Fruit fly (Drosophila melanogaster) whole organism, embryonic: ENCODE results near the gene CG13306.
A peak's percentile ranks its signal among the peaks of the same experiment; 100 is the strongest.

Experiments
- Abd-B ChIP-seq: fragments of 200-800 bp; sonication (Bioruptor generic); optimal IDR thresholded peaks from 2 replicates; lab custom pipeline; 2018; ENCODE audit warnings: missing biosample characterization, mild to moderate bottlenecking, missing genetic modification characterization, moderate library complexity
- B-H1 ChIP-seq: fragments of 200-800 bp; sonication (Bioruptor generic); IDR thresholded peaks from 3 replicates; pipeline ENCODE4 v1.3.6; 2022; ENCODE audit warnings: missing biosample characterization, missing genetic modification characterization
- B-H2 ChIP-seq: fragments of 200-800 bp; sonication (Bioruptor generic); optimal IDR thresholded peaks from 2 replicates; lab custom pipeline; 2018; ENCODE audit warnings: missing biosample characterization, mild to moderate bottlenecking, missing genetic modification characterization
- Bdp1 ChIP-seq: fragments of 200-800 bp; sonication (Bioruptor generic); optimal IDR thresholded peaks from 3 replicates; lab custom pipeline; 2016; ENCODE audit warnings: missing biosample characterization, missing genetic modification characterization
- CG1024 ChIP-seq: fragments of 200-800 bp; sonication (Bioruptor generic); IDR thresholded peaks from 2 replicates; pipeline ENCODE4 v1.3.6; 2022; ENCODE audit warnings: missing biosample characterization, missing genetic modification characterization
- CG10366 ChIP-seq: fragments of 200-800 bp; sonication (Bioruptor generic); IDR thresholded peaks from 2 replicates; pipeline ENCODE4 v1.3.6; 2022; ENCODE audit warnings: missing biosample characterization, missing genetic modification characterization
- CG11247 ChIP-seq: fragments of 200-800 bp; sonication (Bioruptor generic); IDR thresholded peaks from 2 replicates; pipeline ENCODE4 v1.3.6; 2022; ENCODE audit warnings: missing biosample characterization, missing genetic modification characterization
- CG11456 ChIP-seq: fragments of 200-800 bp; sonication (Bioruptor generic); IDR thresholded peaks from 3 replicates; pipeline ENCODE4 v1.3.6; 2022; ENCODE audit warnings: missing biosample characterization, missing genetic modification characterization
- CG11504 ChIP-seq: fragments of 200-800 bp; sonication (Bioruptor generic); optimal IDR thresholded peaks from 3 replicates; lab custom pipeline; 2019; ENCODE audit warnings: missing biosample characterization, mild to moderate bottlenecking, missing genetic modification characterization, moderate library complexity
- CG12071 ChIP-seq: fragments of 200-800 bp; sonication (Bioruptor generic); optimal IDR thresholded peaks from 3 replicates; lab custom pipeline; 2018; ENCODE audit warnings: missing biosample characterization, mild to moderate bottlenecking, missing genetic modification characterization
- CG12155 ChIP-seq: fragments of 200-800 bp; sonication (Bioruptor generic); optimal IDR thresholded peaks from 3 replicates; lab custom pipeline; 2016; ENCODE audit warnings: missing biosample characterization, missing genetic modification characterization
- CG12391 ChIP-seq: fragments of 200-800 bp; sonication (Bioruptor generic); optimal IDR thresholded peaks from 3 replicates; lab custom pipeline; 2018; ENCODE audit warnings: missing biosample characterization, mild to moderate bottlenecking, missing genetic modification characterization, moderate library complexity
- CG1602 ChIP-seq: fragments of 200-800 bp; sonication (Bioruptor generic); optimal IDR thresholded peaks from 3 replicates; lab custom pipeline; 2016; ENCODE audit warnings: missing biosample characterization, missing genetic modification characterization
- CG1603 ChIP-seq: fragments of 200-800 bp; sonication (Bioruptor generic); optimal IDR thresholded peaks from 2 replicates; lab custom pipeline; 2019; ENCODE audit warnings: missing biosample characterization, mild to moderate bottlenecking, missing genetic modification characterization, moderate library complexity
- CG1647 ChIP-seq: fragments of 200-800 bp; sonication (Bioruptor generic); optimal IDR thresholded peaks from 3 replicates; lab custom pipeline; 2016; ENCODE audit warnings: missing biosample characterization, missing genetic modification characterization
- CG17361 ChIP-seq: fragments of 200-800 bp; sonication (Bioruptor generic); IDR thresholded peaks from 3 replicates; pipeline ENCODE4 v1.3.6; 2022; ENCODE audit warnings: missing biosample characterization, missing genetic modification characterization
- CG18011 ChIP-seq: fragments of 200-800 bp; sonication (Bioruptor generic); optimal IDR thresholded peaks from 2 replicates; lab custom pipeline; 2017; ENCODE audit warnings: missing biosample characterization, missing genetic modification characterization, mild to moderate bottlenecking, moderate library complexity, missing genotype
- CG2129 ChIP-seq: fragments of 200-800 bp; sonication (Bioruptor generic); IDR thresholded peaks from 2 replicates; pipeline ENCODE4 v1.3.6; 2022; ENCODE audit warnings: missing biosample characterization, missing genetic modification characterization; ENCODE audit not compliant: partially characterized antibody
- CG3163 ChIP-seq: fragments of 200-800 bp; sonication (Bioruptor generic); optimal IDR thresholded peaks from 3 replicates; lab custom pipeline; 2016; ENCODE audit warnings: missing biosample characterization, missing genetic modification characterization
- CG3838 ChIP-seq: fragments of 200-800 bp; sonication (Bioruptor generic); optimal IDR thresholded peaks from 3 replicates; lab custom pipeline; 2016; ENCODE audit warnings: missing biosample characterization, missing genetic modification characterization
- CG4424 ChIP-seq: fragments of 200-800 bp; sonication (Bioruptor generic); optimal IDR thresholded peaks from 3 replicates; lab custom pipeline; 2016; ENCODE audit warnings: missing biosample characterization, missing genetic modification characterization
- CG6272 ChIP-seq: fragments of 200-800 bp; sonication (Bioruptor generic); IDR thresholded peaks from 2 replicates; pipeline ENCODE4 v1.3.6; 2022; ENCODE audit warnings: missing biosample characterization, missing genetic modification characterization
- CG6654 ChIP-seq: fragments of 200-800 bp; sonication (Bioruptor generic); optimal IDR thresholded peaks from 2 replicates; lab custom pipeline; 2017; ENCODE audit warnings: missing biosample characterization, mild to moderate bottlenecking, missing genetic modification characterization
- CG7271 ChIP-seq: fragments of 200-800 bp; sonication (Bioruptor generic); optimal IDR thresholded peaks from 2 replicates; lab custom pipeline; 2018; ENCODE audit warnings: missing biosample characterization, mild to moderate bottlenecking, missing genetic modification characterization, moderate library complexity
- CG7839 ChIP-seq: fragments of 200-800 bp; sonication (Bioruptor generic); optimal IDR thresholded peaks from 3 replicates; lab custom pipeline; 2018; ENCODE audit warnings: missing biosample characterization, mild to moderate bottlenecking, missing genetic modification characterization, moderate library complexity
- CG8924 ChIP-seq: fragments of 200-800 bp; optimal IDR thresholded peaks from 3 replicates; lab custom pipeline; 2019; ENCODE audit warnings: missing biosample characterization, mild to moderate bottlenecking, missing genetic modification characterization, moderate library complexity
- Hmx ChIP-seq: fragments of 200-800 bp; sonication (Bioruptor generic); optimal IDR thresholded peaks from 2 replicates; lab custom pipeline; 2016; ENCODE audit warnings: missing biosample characterization, missing genetic modification characterization
- Lim3 ChIP-seq: fragments of 200-800 bp; sonication (Bioruptor generic); IDR thresholded peaks from 2 replicates; pipeline ENCODE4 v1.3.6; 2022; ENCODE audit warnings: missing biosample characterization, missing genetic modification characterization
- Max ChIP-seq: fragments of 200-800 bp; sonication (Bioruptor generic); optimal IDR thresholded peaks from 2 replicates; lab custom pipeline; 2016; ENCODE audit warnings: missing biosample characterization, mild to moderate bottlenecking, missing genetic modification characterization
- NfI ChIP-seq: fragments of 200-800 bp; sonication (Bioruptor generic); optimal IDR thresholded peaks from 3 replicates; lab custom pipeline; 2018; ENCODE audit warnings: missing biosample characterization, mild to moderate bottlenecking, missing genetic modification characterization, moderate library complexity
- Ptx1 ChIP-seq: fragments of 200-800 bp; sonication (Bioruptor generic); IDR thresholded peaks from 2 replicates; pipeline ENCODE4 v1.3.6; 2022; ENCODE audit warnings: missing biosample characterization, missing genetic modification characterization
- al ChIP-seq: fragments of 200-800 bp; sonication (Bioruptor generic); IDR thresholded peaks from 2 replicates; pipeline ENCODE4 v1.3.6; 2022; ENCODE audit warnings: missing biosample characterization, missing genetic modification characterization
- ap ChIP-seq: fragments of 200-800 bp; sonication (Bioruptor generic); IDR thresholded peaks from 2 replicates; pipeline ENCODE4 v1.3.6; 2022; ENCODE audit warnings: missing biosample characterization, missing genetic modification characterization
- btn ChIP-seq: fragments of 200-800 bp; sonication (Bioruptor generic); optimal IDR thresholded peaks from 2 replicates; lab custom pipeline; 2016; ENCODE audit warnings: missing biosample characterization, missing genetic modification characterization
- crol ChIP-seq: fragments of 200-800 bp; sonication (Bioruptor generic); IDR thresholded peaks from 2 replicates; pipeline ENCODE4 v1.3.6; 2022; ENCODE audit warnings: missing biosample characterization, missing genetic modification characterization
- dm ChIP-seq: fragments of 200-800 bp; sonication (Bioruptor generic); optimal IDR thresholded peaks from 3 replicates; lab custom pipeline; 2016; ENCODE audit warnings: missing biosample characterization, missing genetic modification characterization
- en ChIP-seq: fragments of 200-800 bp; sonication (Bioruptor generic); optimal IDR thresholded peaks from 2 replicates; lab custom pipeline; 2016; ENCODE audit warnings: missing biosample characterization, missing genetic modification characterization
- ewg ChIP-seq: fragments of 200-800 bp; sonication (Bioruptor generic); optimal IDR thresholded peaks from 3 replicates; lab custom pipeline; 2017; ENCODE audit warnings: mild to moderate bottlenecking, missing biosample characterization, missing genetic modification reagents, missing genetic modification characterization
- h ChIP-seq: fragments of >200 bp; optimal IDR thresholded peaks from 2 replicates; lab custom pipeline; 2017
- jing ChIP-seq: fragments of 200-800 bp; sonication (Bioruptor generic); optimal IDR thresholded peaks from 2 replicates; lab custom pipeline; 2018; ENCODE audit warnings: missing biosample characterization, mild to moderate bottlenecking, missing genetic modification characterization
- knrl ChIP-seq: fragments of 200-800 bp; sonication (Bioruptor generic); IDR thresholded peaks from 3 replicates; pipeline ENCODE4 v1.3.6; 2022; ENCODE audit warnings: missing biosample characterization, missing genetic modification characterization; ENCODE audit not compliant: partially characterized antibody
- luna ChIP-seq: fragments of 200-800 bp; sonication (Bioruptor generic); optimal IDR thresholded peaks from 2 replicates; lab custom pipeline; 2016; ENCODE audit warnings: missing biosample characterization, missing genetic modification characterization
- mld ChIP-seq: fragments of 200-800 bp; sonication (Bioruptor generic); IDR thresholded peaks from 3 replicates; pipeline ENCODE4 v1.3.6; 2022; ENCODE audit warnings: missing biosample characterization, missing genetic modification characterization; ENCODE audit not compliant: partially characterized antibody
- pros ChIP-seq: fragments of 200-800 bp; sonication (Bioruptor generic); optimal IDR thresholded peaks from 3 replicates; lab custom pipeline; 2019; ENCODE audit warnings: missing biosample characterization, mild to moderate bottlenecking, missing genetic modification characterization, moderate library complexity
- schlank ChIP-seq: fragments of 200-800 bp; sonication (Bioruptor generic); optimal IDR thresholded peaks from 2 replicates; lab custom pipeline; 2018; ENCODE audit warnings: missing biosample characterization, mild to moderate bottlenecking, missing genetic modification characterization
- sug ChIP-seq: fragments of 200-800 bp; optimal IDR thresholded peaks from 2 replicates; lab custom pipeline; 2019; ENCODE audit warnings: missing biosample characterization, mild to moderate bottlenecking, missing genetic modification characterization, moderate library complexity
- unpg ChIP-seq: fragments of 200-800 bp; sonication (Bioruptor generic); optimal IDR thresholded peaks from 3 replicates; lab custom pipeline; 2018; ENCODE audit warnings: missing biosample characterization, mild to moderate bottlenecking, missing genetic modification characterization, moderate library complexity
- usp ChIP-seq: fragments of >200 bp; optimal IDR thresholded peaks from 2 replicates; lab custom pipeline; 2017; ENCODE audit warnings: missing biosample characterization, missing genetic modification characterization
- vfl ChIP-seq: fragments of 200-800 bp; sonication (Bioruptor generic); optimal IDR thresholded peaks from 2 replicates; lab custom pipeline; 2016; ENCODE audit warnings: missing biosample characterization, missing genetic modification characterization
- wor ChIP-seq: fragments of 200-800 bp; sonication (Bioruptor generic); IDR thresholded peaks from 2 replicates; pipeline ENCODE4 v1.3.6; 2022; ENCODE audit warnings: missing biosample characterization, missing genetic modification characterization

Gene CG13306

DNA sequence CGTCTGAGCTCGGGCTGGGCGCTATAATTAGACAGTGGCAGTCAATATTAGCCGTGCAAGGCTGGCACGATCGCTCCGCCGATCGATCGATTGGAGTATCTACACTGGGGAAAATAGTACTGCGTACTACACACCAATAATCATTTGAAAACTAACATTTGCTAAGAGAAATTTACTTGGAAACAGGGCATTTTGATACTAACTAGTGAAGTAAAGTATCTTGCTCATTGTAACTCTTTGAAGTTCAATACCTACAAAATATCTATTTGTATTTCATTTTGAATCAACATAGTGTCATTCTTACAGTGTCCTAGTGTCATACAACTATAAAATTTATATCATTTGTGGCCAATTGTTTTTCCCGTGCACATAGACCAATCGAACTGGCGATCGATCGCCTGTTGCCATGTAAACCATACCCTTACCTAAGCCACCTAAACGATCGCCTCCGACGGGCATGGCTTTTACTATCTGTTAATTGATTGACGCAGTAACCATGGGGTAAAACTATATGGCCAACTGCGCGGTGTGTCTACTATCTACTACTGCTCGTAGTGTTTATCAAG, 48.8 kb downstream of the CG13306 start (continued):
- TF ChIP-seq Abd-B (GFP tag; lab: Kevin White, UChicago) (peak; percentile 77), CG10366 (peak; percentile 77), CG1602 (GFP tag; lab: Kevin White, UChicago) (peak; percentile 78), CG6654 (peak; percentile 43), pros (GFP tag; lab: Kevin White, UChicago) (no peak), ewg (GFP tag; lab: Kevin White, UChicago) (peak; percentile 57), jing (GFP tag; lab: Kevin White, UChicago) (peak; percentile 73), Ptx1 (GFP tag; lab: Robert Waterston, UW) (peak; percentile 88), B-H2 (GFP tag; lab: Kevin White, UChicago) (no peak), CG1024 (GFP tag; lab: Robert Waterston, UW) (0 out of 2 replicates have a peak, but pooled peaks have one; percentile 12), CG7271 (tag; lab: Kevin White, UChicago) (no peak), Lim3 (GFP tag; lab: Robert Waterston, UW) (no peak; the same call in 1 of the 2 replicates), dm (peak; percentile 44), CG17361 (peak; percentile 84), en (GFP tag; lab: Kevin White, UChicago) (peak; percentile 60), CG3838 (peak; percentile 45), CG2129 (GFP tag; lab: Robert Waterston, UW) (no peak), Bdp1 (GFP tag; lab: Kevin White, UChicago) (peak; percentile 65), h (lab: Kevin White, UChicago) (no peak), CG12071 (GFP tag; lab: Kevin White, UChicago) (peak; percentile 31), CG1603 (tag; lab: Kevin White, UChicago) (peak; percentile 83), CG18011 (peak; percentile 60), Hmx (GFP tag; lab: Kevin White, UChicago) (peak; percentile 75), usp (GFP tag; lab: Kevin White, UChicago) (no peak), CG3163 (peak; percentile 45), knrl (GFP tag; lab: Robert Waterston, UW) (no peak), sug (tag; lab: Kevin White, UChicago) (peak; percentile 97), CG6272 (GFP tag; lab: Robert Waterston, UW) (0 out of 2 replicates have a peak, but pooled peaks have one; percentile 43), CG11504 (tag; lab: Kevin White, UChicago) (peak; percentile 85), CG12391 (tag; lab: Kevin White, UChicago) (peak; percentile 83), CG11456 (peak; percentile 70; the same call in 2 of the 3 replicates), CG8924 (tag; lab: Kevin White, UChicago) (peak; percentile 87), unpg (GFP tag; lab: Kevin White, UChicago) (peak; percentile 83), al (GFP tag; lab: Robert Waterston, UW) (peak; percentile 55), crol (no peak), ap (GFP tag; lab: Robert Waterston, UW) (peak; percentile 43), luna (peak; percentile 51), CG7839 (tag; lab: Kevin White, UChicago) (peak; percentile 90), B-H1 (peak; percentile 57; the same call in 2 of the 3 replicates), vfl (peak; percentile 60), wor (GFP tag; lab: Robert Waterston, UW) (peak; percentile 58), CG4424 (GFP tag; lab: Kevin White, UChicago) (peak; percentile 78), CG11247 (GFP tag; lab: Robert Waterston, UW) (peak; percentile 62; the same call in 1 of the 2 replicates), CG1647 (GFP tag; lab: Kevin White, UChicago) (peak; percentile 40), schlank (tag; lab: Kevin White, UChicago) (peak; percentile 10), CG12155 (GFP tag; lab: Kevin White, UChicago) (peak; percentile 80), btn (GFP tag; lab: Kevin White, UChicago) (peak; percentile 49), Max (GFP tag; lab: Kevin White, UChicago) (peak; percentile 71), mld (GFP tag; lab: Robert Waterston, UW) (no peak), NfI (GFP tag; lab: Kevin White, UChicago) (peak; percentile 64)
